Worm (Caenorhabditis elegans) whole organism, late embryonic: ENCODE data around the gene stdh-3.

ENCODE experiments used
- ama-1 ChIP-seq: fragments of 150-350 bp; optimal IDR thresholded peaks from 2 replicates; lab custom pipeline; 2014
- fkh-10 ChIP-seq: fragments of 150-350 bp; optimal IDR thresholded peaks from 2 replicates; lab custom pipeline; 2014; ENCODE audit warnings: missing biosample characterization, missing genetic modification reagents, missing genetic modification characterization
- hlh-13 ChIP-seq: fragments of 200-800 bp; sonication (Bioruptor generic); optimal IDR thresholded peaks from 2 replicates; lab custom pipeline; 2018; ENCODE audit warnings: mild to moderate bottlenecking, missing genetic modification characterization, missing compliant biosample characterization
- hlh-30 ChIP-seq: sonication (generic microtip); optimal IDR thresholded peaks from 2 replicates; lab custom pipeline; 2017; ENCODE audit warnings: antibody characterized with exemption, missing genetic modification characterization, missing compliant biosample characterization; ENCODE audit not compliant: insufficient read depth
- pha-2 ChIP-seq: sonication (generic microtip); optimal IDR thresholded peaks from 2 replicates; lab custom pipeline; 2017; ENCODE audit warnings: mild to moderate bottlenecking, missing genetic modification characterization, missing compliant biosample characterization
- pha-4 ChIP-seq: fragments of 150-350 bp; optimal IDR thresholded peaks from 2 replicates; lab custom pipeline; 2018; ENCODE audit warnings: missing biosample characterization, missing genetic modification reagents, missing genetic modification characterization
- ttx-3 ChIP-seq: sonication (generic microtip); optimal IDR thresholded peaks from 2 replicates; lab custom pipeline; 2016; ENCODE audit warnings: missing genetic modification reagents, missing genetic modification characterization, missing compliant biosample characterization
- unc-86 ChIP-seq: sonication (generic microtip); optimal IDR thresholded peaks from 2 replicates; lab custom pipeline; 2016; ENCODE audit warnings: missing genetic modification characterization, missing compliant biosample characterization

ce11 chrV:13890473-13890872 is 13.9 kb upstream of the stdh-3 start, which contains the start of gene lbp-8:
- TF ChIP-seq hlh-30 (tag; lab: Kevin White, UChicago) (no peak), ama-1 (lab: Kevin White, UChicago) (no peak), hlh-13 (GFP tag; lab: Kevin White, UChicago) (no peak), pha-2 (tag; lab: Kevin White, UChicago) (no peak), pha-4 (no peak), unc-86 (no peak), ttx-3 (tag; lab: Kevin White, UChicago) (no peak), fkh-10 (no peak)
